Worm (Caenorhabditis elegans): ENCODE results near the gene parg-1.

DNA sequence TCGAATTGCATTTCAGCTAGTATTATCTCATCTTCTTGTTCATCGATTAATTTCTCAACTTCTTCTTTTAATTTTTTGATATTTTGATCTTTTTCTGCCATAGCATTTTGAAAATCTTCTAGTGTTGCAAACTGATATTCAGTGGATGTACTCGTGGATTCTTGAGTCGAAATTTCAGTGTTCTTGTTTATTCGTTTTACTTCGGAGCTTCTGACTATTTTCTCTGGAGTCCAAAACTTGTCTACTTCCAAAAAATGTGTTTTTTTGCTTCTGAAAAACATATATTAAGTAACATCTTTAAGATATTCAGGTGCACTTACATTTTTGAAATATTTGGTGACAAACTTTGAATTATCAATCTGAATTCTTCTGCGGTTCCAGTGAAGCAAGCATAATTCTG lies 23.5 kb downstream of the parg-1 start, which contains the start of gene F20C5.5:
- no peak for TF ChIP-seq pat-9 (tag; optimal IDR thresholded peaks at IDR 0.05)
- TF ChIP-seq unc-86 (tag; optimal IDR thresholded peaks at IDR 0.05) = no peak
- TF ChIP-seq pag-3 (tag; optimal IDR thresholded peaks at IDR 0.05; ENCODE audit: borderline replicate concordance) = no peak
- TF ChIP-seq ama-1 (optimal IDR thresholded peaks at IDR 0.05) = no peak
- TF ChIP-seq fkh-10 (GFP tag; optimal IDR thresholded peaks at IDR 0.05) = no peak
- TF ChIP-seq ceh-34 (tag; optimal IDR thresholded peaks at IDR 0.05) = no peak
- TF ChIP-seq ttx-3 (tag; optimal IDR thresholded peaks at IDR 0.05) = no peak
- no peak for TF ChIP-seq mec-3 (tag; optimal IDR thresholded peaks at IDR 0.05; ENCODE audit: borderline replicate concordance)
- no peak for TF ChIP-seq ceh-31 (tag; optimal IDR thresholded peaks at IDR 0.05)
- no peak for TF ChIP-seq pax-1 (tag; optimal IDR thresholded peaks at IDR 0.05)
- TF ChIP-seq unc-55 (GFP tag; optimal IDR thresholded peaks at IDR 0.05) = no peak
- no peak for TF ChIP-seq ceh-2 (tag; optimal IDR thresholded peaks at IDR 0.05)
- TF ChIP-seq ceh-9 (tag; optimal IDR thresholded peaks at IDR 0.05) = no peak
